Worm (Caenorhabditis elegans): Measurements from ENCODE around the gene Y111B2A.12.

The Y111B2A.12 gene

DNA sequence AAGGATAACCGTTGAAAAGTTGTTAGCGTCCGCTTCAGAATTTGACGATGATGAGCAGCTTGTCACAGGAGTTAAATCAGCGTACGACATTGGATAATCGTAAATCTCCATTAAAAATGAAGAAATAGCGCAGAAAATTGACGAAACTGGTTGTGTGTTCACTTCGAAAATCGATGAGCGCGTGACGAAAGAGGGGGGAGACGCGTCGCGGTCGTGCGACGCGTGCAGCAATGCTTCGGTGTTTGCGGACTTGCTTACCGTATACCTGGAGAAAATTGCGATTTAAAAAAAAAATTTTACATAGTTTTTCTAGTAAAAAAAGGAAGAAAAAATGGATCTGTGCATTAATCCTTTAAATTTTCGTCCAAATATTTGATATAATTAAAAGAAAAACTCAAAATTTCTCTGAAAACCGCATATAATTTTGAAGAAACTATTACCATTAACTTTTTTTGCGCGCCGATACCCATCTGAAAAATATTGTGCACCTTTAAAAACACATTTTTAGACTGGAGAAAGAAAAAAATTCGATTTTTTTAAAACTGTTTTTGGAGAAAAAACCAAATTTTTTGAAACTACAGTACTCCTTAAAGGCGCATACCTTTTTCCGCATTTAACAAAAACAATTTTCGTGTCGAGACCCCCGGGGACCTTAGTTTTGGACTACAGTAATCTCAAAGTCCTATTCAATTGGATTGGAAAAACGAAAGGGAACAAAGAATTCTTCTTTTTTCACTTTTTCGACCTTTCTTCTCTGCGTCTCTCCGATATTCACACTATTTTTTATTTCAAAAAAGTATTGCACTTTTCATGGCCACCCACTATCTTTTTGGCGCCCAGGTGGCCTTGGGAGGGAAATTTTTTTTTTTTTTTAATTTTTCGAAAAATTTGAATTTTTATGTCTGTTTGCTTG lies 10.4 kb upstream of the Y111B2A.12 start (continued):
- TF ChIP-seq skn-1 (tag; optimal IDR thresholded peaks at IDR 0.05) (peak; percentile 70), ceh-16 (tag; optimal IDR thresholded peaks at IDR 0.05) (no peak), nfya-1 (tag; optimal IDR thresholded peaks at IDR 0.05; ENCODE audit: insufficient read depth) (peak; percentile 98), pqm-1 (tag; optimal IDR thresholded peaks at IDR 0.05) (peak; percentile 10), unc-62 (GFP tag; optimal IDR thresholded peaks at IDR 0.05) (no peak), R02D3.7 (tag; optimal IDR thresholded peaks at IDR 0.05) (peak; percentile 53), sea-2 (GFP tag; optimal IDR thresholded peaks at IDR 0.05) (peak; percentile 92), hmg-11 (tag; optimal IDR thresholded peaks at IDR 0.05) (peak; percentile 54), snpc-4 (tag; optimal IDR thresholded peaks at IDR 0.05) (peak; percentile 83)

DNA sequence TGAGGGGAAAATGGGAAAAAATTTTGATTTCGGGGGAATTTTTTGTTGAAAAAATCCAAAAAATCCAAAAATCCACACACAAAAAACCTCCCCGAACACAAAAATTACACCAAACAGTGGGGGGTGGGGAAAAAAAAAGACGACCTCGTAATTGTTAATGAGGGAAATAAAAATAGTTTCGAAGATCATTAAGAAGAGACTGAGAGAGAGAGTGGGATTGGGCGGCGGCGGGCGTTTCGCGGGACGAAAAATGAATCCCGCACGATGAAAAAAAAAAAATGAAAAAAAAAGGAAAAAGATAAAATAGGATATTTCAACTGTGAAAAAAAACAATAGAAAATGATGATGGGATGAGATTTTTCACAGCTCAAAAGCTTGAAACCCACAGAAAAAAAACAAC lies 9.4 kb upstream of the Y111B2A.12 start, which contains the start of gene gldi-8:
TSS of gene gldi-8 (minus strand) at position 58 of the 400 bp plus-strand sequence.
- TF ChIP-seq ztf-11 (tag; optimal IDR thresholded peaks at IDR 0.05) = no peak
- TF ChIP-seq unc-62 (GFP tag; optimal IDR thresholded peaks at IDR 0.05) = no peak
- no peak for TF ChIP-seq skn-1 (tag; optimal IDR thresholded peaks at IDR 0.05)
- peak; percentile 56 for TF ChIP-seq snpc-4 (tag; optimal IDR thresholded peaks at IDR 0.05)
- no peak for TF ChIP-seq eor-1 (tag; optimal IDR thresholded peaks at IDR 0.05)
- no peak for TF ChIP-seq ZK546.5 (tag; optimal IDR thresholded peaks at IDR 0.05)
- TF ChIP-seq nhr-76 (tag; optimal IDR thresholded peaks at IDR 0.05) = no peak
- no peak for TF ChIP-seq nhr-11 (tag; optimal IDR thresholded peaks at IDR 0.05)
- peak; percentile 15 for TF ChIP-seq egl-5 (tag; optimal IDR thresholded peaks at IDR 0.05)

DNA sequence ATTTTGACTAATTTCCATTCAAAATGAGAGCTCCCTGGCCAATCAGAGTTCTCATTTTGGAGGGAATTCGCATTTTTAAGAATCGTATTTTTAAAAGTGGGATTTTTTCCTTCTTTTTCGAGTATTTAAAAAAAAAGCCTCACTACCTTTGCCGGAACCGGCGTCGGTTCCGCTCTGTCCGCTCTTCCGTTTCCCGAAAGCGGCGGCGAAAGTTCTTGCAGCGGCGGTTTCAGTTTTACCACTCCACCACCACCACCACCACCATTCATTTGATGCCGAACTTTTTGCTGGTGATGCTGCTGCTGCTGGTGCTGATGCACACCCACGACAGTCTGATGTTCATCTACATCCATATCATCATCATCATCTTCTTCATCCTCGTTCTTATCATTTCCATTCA lies 7.0 kb upstream of the Y111B2A.12 start:
- no peak for TF ChIP-seq jun-1 (tag; optimal IDR thresholded peaks at IDR 0.05)
- TF ChIP-seq ztf-11 (tag; optimal IDR thresholded peaks at IDR 0.05) = no peak
- TF ChIP-seq nhr-76 (tag; optimal IDR thresholded peaks at IDR 0.05) = no peak
- no peak for TF ChIP-seq snpc-4 (tag; optimal IDR thresholded peaks at IDR 0.05)
- no peak for TF ChIP-seq ceh-28 (tag; optimal IDR thresholded peaks at IDR 0.05)
- no peak for TF ChIP-seq nhr-28 (tag; optimal IDR thresholded peaks at IDR 0.05)
- TF ChIP-seq pqm-1 (tag; optimal IDR thresholded peaks at IDR 0.05) = no peak
- TF ChIP-seq elt-3 (tag; optimal IDR thresholded peaks at IDR 0.05) = no peak
- no peak for TF ChIP-seq lin-39 (tag; optimal IDR thresholded peaks at IDR 0.05)
- no peak for TF ChIP-seq fos-1 (tag; optimal IDR thresholded peaks at IDR 0.05)
- TF ChIP-seq aly-2 (tag; optimal IDR thresholded peaks at IDR 0.05) = no peak
- TF ChIP-seq egl-5 (tag; optimal IDR thresholded peaks at IDR 0.05) = no peak
- no peak for TF ChIP-seq unc-62 (GFP tag; optimal IDR thresholded peaks at IDR 0.05)
- no peak for TF ChIP-seq lin-15B (tag; optimal IDR thresholded peaks at IDR 0.05)
- TF ChIP-seq pha-4 (tag; optimal IDR thresholded peaks at IDR 0.05) = no peak
- no peak for TF ChIP-seq ceh-9 (tag; optimal IDR thresholded peaks at IDR 0.05)
- no peak for TF ChIP-seq nhr-23 (tag; optimal IDR thresholded peaks at IDR 0.05)
- no peak for TF ChIP-seq elt-2 (tag; optimal IDR thresholded peaks at IDR 0.05)

DNA sequence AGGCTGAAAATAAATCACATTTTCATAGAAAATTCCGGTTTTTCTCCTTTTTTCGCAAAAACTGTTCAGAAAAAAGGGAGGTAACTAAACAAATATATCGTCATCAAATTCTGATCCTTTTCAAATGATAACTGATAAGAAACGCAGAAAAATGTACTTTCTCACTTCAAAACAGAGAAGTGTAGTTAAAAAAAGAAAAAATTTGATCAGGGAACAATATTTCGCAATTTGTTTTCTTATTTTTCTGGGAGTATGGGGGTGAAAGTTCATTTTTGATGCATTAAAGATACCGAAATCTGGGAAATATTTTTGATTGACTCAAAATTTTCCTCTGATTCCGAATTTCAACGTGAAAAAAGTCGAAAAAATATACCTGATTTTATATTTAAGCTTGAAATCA lies 2.9 kb upstream of the Y111B2A.12 start:
- peak; percentile 29 for TF ChIP-seq elt-2 (tag; optimal IDR thresholded peaks at IDR 0.05)
- no peak for TF ChIP-seq unc-39 (tag; optimal IDR thresholded peaks at IDR 0.05)
- TF ChIP-seq lsy-12 (tag; optimal IDR thresholded peaks at IDR 0.05) = no peak
- TF ChIP-seq hmg-11 (tag; optimal IDR thresholded peaks at IDR 0.05) = no peak
- no peak for TF ChIP-seq sea-2 (GFP tag; optimal IDR thresholded peaks at IDR 0.05)
- TF ChIP-seq pha-4 (tag; optimal IDR thresholded peaks at IDR 0.05) = peak; percentile 30
- TF ChIP-seq nhr-67 (tag; optimal IDR thresholded peaks at IDR 0.05) = no peak
- TF ChIP-seq ztf-4 (tag; optimal IDR thresholded peaks at IDR 0.05) = no peak
- no peak for TF ChIP-seq snpc-4 (tag; optimal IDR thresholded peaks at IDR 0.05)
- TF ChIP-seq fkh-2 (tag; optimal IDR thresholded peaks at IDR 0.05) = no peak

DNA sequence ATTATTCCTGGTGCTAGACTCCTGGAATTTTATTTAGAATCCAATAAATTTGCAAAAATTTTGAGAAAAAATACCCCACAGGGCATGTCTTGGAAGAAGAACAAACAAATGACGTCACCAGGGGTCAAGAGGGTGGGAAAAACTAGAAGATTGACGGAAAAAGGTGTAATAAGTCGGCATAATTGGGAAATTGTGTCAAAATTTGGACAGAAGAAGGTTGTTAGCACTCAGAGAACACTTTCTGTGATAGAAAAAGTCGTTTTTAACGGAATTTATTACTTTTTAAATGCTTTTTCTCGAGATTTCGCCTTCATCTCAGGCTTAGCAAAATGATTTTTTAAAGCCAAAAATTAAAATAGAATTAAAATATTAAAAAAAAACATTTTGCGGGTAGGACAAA lies 1.8 kb upstream of the Y111B2A.12 start:
- TF ChIP-seq fos-1 (tag; optimal IDR thresholded peaks at IDR 0.05) (no peak), nhr-28 (tag; optimal IDR thresholded peaks at IDR 0.05) (no peak), nhr-12 (tag; optimal IDR thresholded peaks at IDR 0.05) (no peak), ztf-4 (tag; optimal IDR thresholded peaks at IDR 0.05) (no peak), nhr-43 (tag; optimal IDR thresholded peaks at IDR 0.05; ENCODE audit: poor library complexity, severe bottlenecking) (no peak), egl-5 (tag; optimal IDR thresholded peaks at IDR 0.05) (no peak), hmg-11 (tag; optimal IDR thresholded peaks at IDR 0.05) (no peak), egl-27 (tag; optimal IDR thresholded peaks at IDR 0.05) (no peak), snpc-4 (tag; optimal IDR thresholded peaks at IDR 0.05) (no peak), pqm-1 (tag; optimal IDR thresholded peaks at IDR 0.05) (no peak), ztf-11 (tag; optimal IDR thresholded peaks at IDR 0.05) (no peak), nfya-1 (tag; optimal IDR thresholded peaks at IDR 0.05; ENCODE audit: insufficient read depth) (no peak), unc-39 (tag; optimal IDR thresholded peaks at IDR 0.05) (no peak), nhr-23 (tag; optimal IDR thresholded peaks at IDR 0.05) (no peak), eor-1 (tag; optimal IDR thresholded peaks at IDR 0.05) (no peak), skn-1 (tag; optimal IDR thresholded peaks at IDR 0.05) (no peak), nhr-25 (tag; optimal IDR thresholded peaks at IDR 0.05) (no peak)
